Fruit fly (Drosophila melanogaster): ENCODE results near the gene CtsL4.

dm6 chr2L:10386208-10386805 lies 29.9 kb upstream of the CtsL4 start, which contains the start of the genes Cdk1 and mRpS7:
- TF ChIP-seq OdsH (GFP tag; optimal IDR thresholded peaks at IDR 0.05) (peak; percentile 78), achi (GFP tag; optimal IDR thresholded peaks at IDR 0.05) (peak; percentile 63), CG1621 (tag; optimal IDR thresholded peaks at IDR 0.05) (no peak), Eip78C (GFP tag) (peak; percentile 91), CG10631 (GFP tag; optimal IDR thresholded peaks at IDR 0.05) (peak; percentile 72), fd59A (GFP tag; optimal IDR thresholded peaks at IDR 0.05) (no peak), fd85E (GFP tag; optimal IDR thresholded peaks at IDR 0.05) (no peak), CG9139 (GFP tag; optimal IDR thresholded peaks at IDR 0.05) (no peak)

All from whole organism, prepupa.